Fruit fly (Drosophila melanogaster): ENCODE results near the gene Nbr.

Nbr gene

DNA sequence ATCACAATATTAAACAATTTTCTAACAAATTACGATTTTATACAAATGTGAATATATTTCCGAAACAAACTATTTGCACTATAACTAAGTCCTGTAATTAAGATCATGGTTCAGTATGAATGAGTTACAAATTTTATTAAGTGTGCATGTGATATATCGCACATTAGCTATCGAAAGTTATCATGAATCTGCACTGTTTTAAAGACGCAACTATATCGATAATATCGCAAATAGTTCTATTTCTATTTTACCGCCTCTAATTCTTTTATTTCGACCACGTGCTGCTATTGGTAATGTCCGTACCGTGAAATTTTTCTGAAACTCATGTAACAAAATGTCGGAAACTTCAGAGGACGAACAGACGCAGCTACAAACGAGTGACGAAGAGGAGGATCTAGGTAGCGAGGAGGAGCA is 19.9 kb downstream of the Nbr start, which contains the start of gene pths (continued):
- peak; percentile 30 for TF ChIP-seq zfh2 (GFP tag; optimal IDR thresholded peaks at IDR 0.05)
- TF ChIP-seq unc-4 (GFP tag; IDR thresholded peaks at IDR 0.05; ENCODE audit: partially characterized antibody), result peak; percentile 74
- TF ChIP-seq gfzf (GFP tag; optimal IDR thresholded peaks at IDR 0.05), result peak; percentile 47
- TF ChIP-seq CG18011 (GFP tag; optimal IDR thresholded peaks at IDR 0.05), result no peak
- TF ChIP-seq CG16813 (GFP tag; IDR thresholded peaks at IDR 0.05; ENCODE audit: partially characterized antibody), result peak; percentile 85
- TF ChIP-seq CG43689 (GFP tag; IDR thresholded peaks at IDR 0.05), result no peak
- peak; percentile 75 for TF ChIP-seq CG34224 (GFP tag; IDR thresholded peaks at IDR 0.05; ENCODE audit: partially characterized antibody)
- TF ChIP-seq bab2 (GFP tag; optimal IDR thresholded peaks at IDR 0.05), result peak; percentile 35
- peak; percentile 50 for TF ChIP-seq maf-S (GFP tag; optimal IDR thresholded peaks at IDR 0.05)
- TF ChIP-seq Dbx (GFP tag; IDR thresholded peaks at IDR 0.05), result 0 out of 3 replicates have a peak, but pooled peaks have one; percentile 34
- 0 out of 2 replicates have a peak, but pooled peaks have one; percentile 24 for TF ChIP-seq Ada2b (GFP tag; IDR thresholded peaks at IDR 0.05)
- no peak for TF ChIP-seq br (optimal IDR thresholded peaks at IDR 0.05)
- TF ChIP-seq cato (GFP tag; optimal IDR thresholded peaks at IDR 0.05; ENCODE audit: borderline replicate concordance), result no peak
- TF ChIP-seq CG6654 (GFP tag; optimal IDR thresholded peaks at IDR 0.05), result no peak
- TF ChIP-seq Ets97D (GFP tag; optimal IDR thresholded peaks at IDR 0.05), result peak; percentile 83
- TF ChIP-seq cas (GFP tag; IDR thresholded peaks at IDR 0.05), result no peak
- no peak for TF ChIP-seq CG7556 (GFP tag; optimal IDR thresholded peaks at IDR 0.05)
- TF ChIP-seq CG7987 (GFP tag; optimal IDR thresholded peaks at IDR 0.05), result no peak
- no peak for TF ChIP-seq bcd (GFP tag; optimal IDR thresholded peaks at IDR 0.05)
- peak; percentile 97 for TF ChIP-seq dm (GFP tag; optimal IDR thresholded peaks at IDR 0.05)
- peak; percentile 47 for TF ChIP-seq pfk (GFP tag; optimal IDR thresholded peaks at IDR 0.05)
- peak; percentile 18 for TF ChIP-seq Ssrp (tag; optimal IDR thresholded peaks at IDR 0.05)
- TF ChIP-seq sug (tag; optimal IDR thresholded peaks at IDR 0.05), result peak; percentile 50
- no peak for TF ChIP-seq Mrtf (GFP tag; IDR thresholded peaks at IDR 0.05)
- peak; percentile 60 for TF ChIP-seq NC2β (GFP tag; optimal IDR thresholded peaks at IDR 0.05)
- TF ChIP-seq sc (optimal IDR thresholded peaks at IDR 0.05), result no peak
- TF ChIP-seq sc (GFP tag; optimal IDR thresholded peaks at IDR 0.05), result no peak
- peak; percentile 8 for TF ChIP-seq CG9797 (GFP tag; optimal IDR thresholded peaks at IDR 0.05)
- TF ChIP-seq Aef1 (GFP tag; IDR thresholded peaks at IDR 0.05), result peak; percentile 23; the same call in 1 of the 3 replicates
- no peak for TF ChIP-seq CG10979 (tag; optimal IDR thresholded peaks at IDR 0.05)
- TF ChIP-seq Dfd (GFP tag; optimal IDR thresholded peaks at IDR 0.05), result peak in 1 of 2 experiments; percentile 73
- TF ChIP-seq tgo (GFP tag; IDR thresholded peaks at IDR 0.05), result 0 out of 3 replicates have a peak, but pooled peaks have one; percentile 25
- TF ChIP-seq dimm (GFP tag; IDR thresholded peaks at IDR 0.05), result no peak
- peak; percentile 3 for TF ChIP-seq CG3163 (GFP tag; optimal IDR thresholded peaks at IDR 0.05)
- TF ChIP-seq Side (GFP tag; optimal IDR thresholded peaks at IDR 0.05), result no peak
- no peak for TF ChIP-seq scrt (GFP tag; optimal IDR thresholded peaks at IDR 0.05)
- TF ChIP-seq pho (GFP tag; optimal IDR thresholded peaks at IDR 0.05), result peak; percentile 68
- TF ChIP-seq CG12155 (GFP tag; optimal IDR thresholded peaks at IDR 0.05), result no peak
- no peak for TF ChIP-seq HLHmδ (GFP tag; optimal IDR thresholded peaks at IDR 0.05)
- TF ChIP-seq sens (GFP tag), result peak; percentile 87
- TF ChIP-seq NFAT (GFP tag; IDR thresholded peaks at IDR 0.05), result peak; percentile 54
- TF ChIP-seq CG14860 (GFP tag; IDR thresholded peaks at IDR 0.05; ENCODE audit: partially characterized antibody), result peak; percentile 57; the same call in 2 of the 3 replicates
- no peak for TF ChIP-seq disco-r (GFP tag; optimal IDR thresholded peaks at IDR 0.05)
- no peak for TF ChIP-seq CG12104 (GFP tag; optimal IDR thresholded peaks at IDR 0.05)
- TF ChIP-seq gsb (GFP tag; IDR thresholded peaks at IDR 0.05), result no peak
- no peak for TF ChIP-seq Oli (tag; optimal IDR thresholded peaks at IDR 0.05)
- TF ChIP-seq CG10565 (GFP tag; optimal IDR thresholded peaks at IDR 0.05), result no peak
- TF ChIP-seq zen (tag; optimal IDR thresholded peaks at IDR 0.05), result peak; percentile 72
- no peak for TF ChIP-seq CG2199 (GFP tag; IDR thresholded peaks at IDR 0.05)
- TF ChIP-seq Usf (GFP tag; optimal IDR thresholded peaks at IDR 0.05), result peak; percentile 45
- peak; percentile 42; the same call in 1 of the 2 replicates for TF ChIP-seq CG6272 (GFP tag; IDR thresholded peaks at IDR 0.05)
- TF ChIP-seq CG2889 (GFP tag; IDR thresholded peaks at IDR 0.05), result 0 out of 3 replicates have a peak, but pooled peaks have one; percentile 31
